Worm (Caenorhabditis elegans) whole organism, young adult: ENCODE data around the gene F45E12.5.

Experiments
- B0019.2 ChIP-seq: fragments of 200-800 bp; sonication (Bioruptor generic); conservative IDR thresholded peaks from 2 replicates; pipeline ENCODE4 v1.3.6; 2022; ENCODE audit warnings: missing genetic modification reagents, missing genetic modification characterization, missing compliant biosample characterization
- C17E4.6 ChIP-seq: fragments of 200-800 bp; sonication (Bioruptor generic); IDR thresholded peaks from 2 replicates; pipeline ENCODE4 v1.3.6; 2022; ENCODE audit warnings: missing genetic modification reagents, missing genetic modification characterization, missing compliant biosample characterization
- F52B5.7 ChIP-seq: sonication (generic microtip); optimal IDR thresholded peaks from 2 replicates; lab custom pipeline; 2016; ENCODE audit warnings: mild to moderate bottlenecking, missing genetic modification characterization, missing compliant biosample characterization
- F57A8.1 ChIP-seq: fragments of 200-800 bp; sonication (Bioruptor generic); optimal IDR thresholded peaks from 2 replicates; lab custom pipeline; 2018; ENCODE audit warnings: mild to moderate bottlenecking, missing genetic modification characterization, moderate library complexity, missing compliant biosample characterization
- T26A5.8 ChIP-seq: sonication (generic microtip); optimal IDR thresholded peaks from 2 replicates; lab custom pipeline; 2016; ENCODE audit warnings: missing genetic modification characterization, missing compliant biosample characterization
- Y56A3A.18 ChIP-seq: fragments of 200-800 bp; sonication (Bioruptor generic); IDR thresholded peaks from 2 replicates; pipeline ENCODE4 v1.3.6; 2022; ENCODE audit warnings: missing genetic modification reagents, missing genetic modification characterization, missing compliant biosample characterization
- Y67H2A.10 ChIP-seq: fragments of 200-800 bp; sonication (Bioruptor generic); conservative IDR thresholded peaks from 2 replicates; pipeline ENCODE4 v1.3.6; 2022; ENCODE audit warnings: missing genetic modification reagents, missing genetic modification characterization, missing compliant biosample characterization
- ZK185.1 ChIP-seq: sonication (generic microtip); optimal IDR thresholded peaks from 2 replicates; lab custom pipeline; 2016; ENCODE audit warnings: mild to moderate bottlenecking, missing genetic modification characterization, missing compliant biosample characterization; ENCODE audit not compliant: poor library complexity, severe bottlenecking
- aptf-3 ChIP-seq: fragments of 200-800 bp; sonication (Bioruptor generic); IDR thresholded peaks from 2 replicates; pipeline ENCODE4 v1.3.6; 2022; ENCODE audit warnings: missing genetic modification characterization, missing compliant biosample characterization
- cebp-1 ChIP-seq, 2 experiments: fragments of 200-800 bp in 1 of 2; sonication (Bioruptor generic) in 1 of 2; sonication (generic microtip) in 1 of 2; IDR thresholded peaks in 1 of 2; optimal IDR thresholded peaks in 1 of 2; 2 replicates each; pipeline versions ENCODE4 v1.3.6 to Lab custom; 2017 to 2022; ENCODE audit warnings: missing compliant biosample characterization in 2 of 2, missing genetic modification characterization in 2 of 2, mild to moderate bottlenecking in 1 of 2, missing genetic modification reagents in 1 of 2, moderate library complexity in 1 of 2
- cebp-2 ChIP-seq: fragments of 200-800 bp; sonication (Bioruptor generic); IDR thresholded peaks from 2 replicates; pipeline ENCODE4 v1.3.6; 2022; ENCODE audit warnings: missing genetic modification characterization, missing compliant biosample characterization
- efl-1 ChIP-seq: fragments of 150-350 bp; optimal IDR thresholded peaks from 2 replicates; lab custom pipeline; 2014; ENCODE audit warnings: missing biosample characterization, missing genetic modification reagents, missing genetic modification characterization
- egl-44 ChIP-seq: fragments of 200-800 bp; sonication (Bioruptor generic); IDR thresholded peaks from 2 replicates; pipeline ENCODE4 v1.3.6; 2022; ENCODE audit warnings: missing genetic modification reagents, missing genetic modification characterization, missing compliant biosample characterization
- fkh-3 ChIP-seq: sonication (generic microtip); optimal IDR thresholded peaks from 2 replicates; lab custom pipeline; 2016; ENCODE audit warnings: mild to moderate bottlenecking, missing genetic modification characterization, missing compliant biosample characterization
- hmg-20 ChIP-seq: fragments of 200-800 bp; sonication (Bioruptor generic); IDR thresholded peaks from 2 replicates; pipeline ENCODE4 v1.3.6; 2022; ENCODE audit warnings: missing genetic modification reagents, missing genetic modification characterization, missing compliant biosample characterization
- hsf-1 ChIP-seq: fragments of 200-800 bp; sonication (Bioruptor generic); IDR thresholded peaks from 2 replicates; pipeline ENCODE4 v1.3.6; 2022; ENCODE audit warnings: missing genetic modification reagents, missing genetic modification characterization, missing compliant biosample characterization
- let-526 ChIP-seq: fragments of 200-800 bp; sonication (Bioruptor generic); IDR thresholded peaks from 2 replicates; pipeline ENCODE4 v1.3.6; 2022; ENCODE audit warnings: missing genetic modification reagents, missing genetic modification characterization, missing compliant biosample characterization
- lin-40 ChIP-seq: sonication (generic microtip); optimal IDR thresholded peaks from 2 replicates; lab custom pipeline; 2016; ENCODE audit warnings: missing genetic modification characterization, mild to moderate bottlenecking, missing compliant biosample characterization, missing genotype, missing genetic modification reagents
- lin-54 ChIP-seq: fragments of 200-800 bp; sonication (Bioruptor generic); optimal IDR thresholded peaks from 2 replicates; lab custom pipeline; 2018; ENCODE audit warnings: mild to moderate bottlenecking, missing genetic modification characterization, missing compliant biosample characterization
- lsy-27 ChIP-seq: sonication (generic microtip); optimal IDR thresholded peaks from 2 replicates; lab custom pipeline; 2017; ENCODE audit warnings: missing genetic modification characterization, mild to moderate bottlenecking, missing compliant biosample characterization, antibody characterized with exemption, missing genotype, borderline replicate concordance; ENCODE audit not compliant: insufficient read depth
- madf-3 ChIP-seq: fragments of 200-800 bp; sonication (Bioruptor generic); IDR thresholded peaks from 2 replicates; pipeline ENCODE4 v1.3.6; 2022; ENCODE audit warnings: missing genetic modification reagents, missing genetic modification characterization, missing compliant biosample characterization
- madf-6 ChIP-seq: fragments of 200-800 bp; sonication (Bioruptor generic); IDR thresholded peaks from 2 replicates; pipeline ENCODE4 v1.3.6; 2022; ENCODE audit warnings: missing genetic modification reagents, missing genetic modification characterization, missing compliant biosample characterization
- madf-8 ChIP-seq: fragments of 200-800 bp; sonication (Bioruptor generic); conservative IDR thresholded peaks from 2 replicates; pipeline ENCODE4 v1.3.6; 2022; ENCODE audit warnings: missing genetic modification reagents, missing genetic modification characterization, missing compliant biosample characterization
- mcd-1 ChIP-seq: fragments of 200-800 bp; sonication (Bioruptor generic); IDR thresholded peaks from 2 replicates; pipeline ENCODE4 v1.3.6; 2022; ENCODE audit warnings: missing genetic modification reagents, missing genetic modification characterization, missing compliant biosample characterization
- nhr-179 ChIP-seq: sonication (generic microtip); optimal IDR thresholded peaks from 2 replicates; lab custom pipeline; 2016; ENCODE audit warnings: mild to moderate bottlenecking, missing genetic modification characterization, missing compliant biosample characterization
- nhr-80 ChIP-seq: sonication (generic microtip); optimal IDR thresholded peaks from 2 replicates; lab custom pipeline; 2016; ENCODE audit warnings: missing genetic modification characterization, missing compliant biosample characterization
- rpc-1 ChIP-seq, 2 experiments: fragments of 150-350 bp in 1 of 2; sonication (generic microtip) in 1 of 2; optimal IDR thresholded peaks; 2 replicates each; lab custom pipeline; 2014 to 2018; ENCODE audit warnings: missing biosample characterization in 1 of 2, missing genetic modification characterization in 1 of 2, missing genetic modification reagents in 1 of 2, missing genotype in 1 of 2
- somi-1 ChIP-seq: fragments of 200-800 bp; sonication (Bioruptor generic); optimal IDR thresholded peaks from 2 replicates; lab custom pipeline; 2018; ENCODE audit warnings: mild to moderate bottlenecking, missing genetic modification characterization, missing compliant biosample characterization
- tbp1 ChIP-seq: fragments of 200-800 bp; sonication (Bioruptor generic); optimal IDR thresholded peaks from 2 replicates; lab custom pipeline; 2018; ENCODE audit warnings: mild to moderate bottlenecking, missing genetic modification characterization, missing compliant biosample characterization
- unc-130 ChIP-seq: sonication (generic microtip); optimal IDR thresholded peaks from 2 replicates; lab custom pipeline; 2016; ENCODE audit warnings: missing genetic modification reagents, missing genetic modification characterization, missing compliant biosample characterization
- unc-62 ChIP-seq: fragments of 150-350 bp; optimal IDR thresholded peaks from 2 replicates; lab custom pipeline; 2014; ENCODE audit warnings: missing biosample characterization, missing genetic modification reagents, missing genetic modification characterization
- xnd-1 ChIP-seq: sonication (generic microtip); optimal IDR thresholded peaks from 2 replicates; lab custom pipeline; 2016; ENCODE audit warnings: missing genotype, missing genetic modification reagents, missing genetic modification characterization, missing compliant biosample characterization
- ztf-25 ChIP-seq: fragments of 200-800 bp; sonication (Bioruptor generic); IDR thresholded peaks from 2 replicates; pipeline ENCODE4 v1.3.6; 2022; ENCODE audit warnings: missing genetic modification reagents, missing genetic modification characterization, missing compliant biosample characterization
- ztf-28 ChIP-seq: fragments of 200-800 bp; sonication (Bioruptor generic); IDR thresholded peaks from 2 replicates; pipeline ENCODE4 v1.3.6; 2022; ENCODE audit warnings: missing genetic modification reagents, missing genetic modification characterization, missing compliant biosample characterization

F45E12.5 gene

DNA sequence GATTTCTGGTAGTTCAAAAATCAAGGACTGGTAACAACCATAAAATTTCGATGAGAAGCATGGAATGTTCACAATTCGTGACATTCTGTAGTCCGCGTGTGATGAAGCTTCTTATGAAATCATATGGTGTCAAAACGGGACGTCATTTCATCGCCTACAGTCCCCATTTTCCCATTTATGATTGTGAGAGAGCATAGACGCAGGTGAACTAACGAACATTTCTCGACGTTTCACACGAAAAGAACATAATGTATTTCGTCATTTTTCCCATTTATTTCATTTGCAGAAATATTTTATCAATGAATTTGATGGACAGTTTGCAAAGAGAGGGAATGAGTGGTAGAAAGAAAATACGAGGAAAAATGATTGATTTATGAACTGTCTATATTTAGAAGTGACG lies 22.8 kb downstream of the F45E12.5 start (continued):
- no peak for TF ChIP-seq F52B5.7 (tag; lab: Kevin White, UChicago)
- TF ChIP-seq fkh-3 (tag; lab: Kevin White, UChicago), result no peak
- TF ChIP-seq hmg-20 (GFP tag; lab: Robert Waterston, UW), result no peak
- TF ChIP-seq, all 124 proteins: peak for 6

DNA sequence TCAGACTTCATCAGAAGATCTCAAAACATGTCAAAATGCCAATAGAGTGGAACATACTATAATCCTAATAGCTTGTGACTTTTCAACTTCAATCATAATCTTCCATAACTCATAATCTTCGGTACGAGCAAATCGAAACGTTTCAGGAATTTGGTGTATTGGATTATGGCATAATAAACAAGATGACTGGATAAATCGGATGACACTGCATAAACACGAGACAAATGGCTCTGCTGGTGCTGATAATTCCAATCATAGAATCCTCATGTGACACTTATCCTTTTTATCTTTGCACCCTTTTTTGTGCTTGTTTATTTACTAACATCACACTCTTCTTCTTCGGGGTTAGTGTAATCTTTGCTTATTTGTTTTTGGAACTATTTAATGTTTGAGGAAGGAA lies 26.9 kb downstream of the F45E12.5 start:
- TF ChIP-seq tbp1 (GFP tag; lab: Kevin White, UChicago) (no peak), ztf-28 (no peak), mcd-1 (no peak), madf-3 (GFP tag; lab: Robert Waterston, UW) (no peak), B0019.2 (GFP tag; lab: Robert Waterston, UW) (no peak), lin-54 (GFP tag; lab: Kevin White, UChicago) (no peak), nhr-179 (no peak), egl-44 (GFP tag; lab: Robert Waterston, UW) (no peak), somi-1 (no peak), madf-6 (no peak), T26A5.8 (tag; lab: Kevin White, UChicago) (no peak)

DNA sequence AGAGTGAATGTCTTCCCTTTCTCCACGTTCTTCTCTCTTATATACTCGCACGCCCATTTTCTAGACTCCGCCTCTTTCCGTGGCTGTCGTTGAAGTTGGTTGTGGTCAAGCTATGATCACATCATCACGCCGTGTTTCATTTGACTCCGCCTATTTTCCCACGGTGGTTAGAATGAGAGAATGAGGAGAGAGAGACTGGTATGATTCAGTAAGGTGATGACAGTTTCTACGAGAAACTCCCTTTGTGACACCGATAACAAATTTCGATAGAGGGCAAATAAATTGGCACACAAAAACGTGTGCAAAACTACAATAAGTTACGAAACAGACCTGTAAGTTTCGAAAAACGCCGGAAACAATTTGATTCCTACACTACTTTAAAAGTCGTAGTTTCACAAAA lies 29.3 kb downstream of the F45E12.5 start:
- no peak for TF ChIP-seq cebp-1 (GFP tag; IDR thresholded peaks at IDR 0.05; lab: Robert Waterston, UW)
- peak; percentile 38 for TF ChIP-seq cebp-1 (tag; optimal IDR thresholded peaks at IDR 0.05; lab: Kevin White, UChicago)
- TF ChIP-seq ZK185.1 (tag; lab: Kevin White, UChicago), result no peak
- TF ChIP-seq efl-1, result no peak
- no peak for TF ChIP-seq unc-130
- TF ChIP-seq unc-62 (GFP tag; lab: Kevin White, UChicago), result peak; percentile 36
- no peak for TF ChIP-seq madf-8 (GFP tag; lab: Robert Waterston, UW)
- TF ChIP-seq nhr-80 (tag; lab: Kevin White, UChicago), result peak; percentile 84
- TF ChIP-seq Y56A3A.18 (GFP tag; lab: Robert Waterston, UW), result no peak

DNA sequence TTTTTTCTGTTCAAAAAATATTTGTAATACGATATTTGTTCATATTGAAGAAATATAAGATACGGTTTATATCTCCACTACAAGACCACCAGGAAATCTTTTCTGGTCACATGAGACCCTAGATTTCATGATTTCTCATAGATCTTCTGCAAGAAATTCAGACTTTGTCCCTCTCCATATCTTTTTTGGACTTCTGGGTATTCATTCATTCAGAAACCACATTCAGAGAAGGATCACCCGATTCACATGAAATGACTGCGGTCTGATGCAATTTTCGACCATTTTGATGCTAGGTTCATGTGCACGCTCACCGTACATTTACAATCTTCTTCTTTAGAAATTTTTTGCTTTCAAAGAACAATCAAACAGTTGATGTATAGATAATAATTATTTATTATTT lies 30.1 kb downstream of the F45E12.5 start:
- TF ChIP-seq Y67H2A.10 (GFP tag; lab: Robert Waterston, UW), result no peak
- no peak for TF ChIP-seq xnd-1
- TF ChIP-seq C17E4.6, result no peak
- TF ChIP-seq lsy-27 (tag; lab: Kevin White, UChicago), result no peak
- TF ChIP-seq cebp-2 (GFP tag; lab: Robert Waterston, UW), result no peak
- no peak for TF ChIP-seq hmg-20 (GFP tag; lab: Robert Waterston, UW)
- TF ChIP-seq aptf-3 (GFP tag; lab: Robert Waterston, UW), result no peak
- TF ChIP-seq unc-62 (GFP tag; lab: Kevin White, UChicago), result no peak
- no peak for TF ChIP-seq efl-1
- no peak for TF ChIP-seq rpc-1 (optimal IDR thresholded peaks at IDR 0.05; lab: Kevin White, UChicago)
- no peak for TF ChIP-seq rpc-1 (tag; optimal IDR thresholded peaks at IDR 0.05; lab: Kevin White, UChicago)
- TF ChIP-seq let-526 (GFP tag; lab: Robert Waterston, UW), result no peak
- TF ChIP-seq F57A8.1 (GFP tag; lab: Kevin White, UChicago), result no peak
- TF ChIP-seq tbp1 (GFP tag; lab: Kevin White, UChicago), result no peak
- no peak for TF ChIP-seq ztf-25 (GFP tag; lab: Robert Waterston, UW)
- TF ChIP-seq lin-40 (tag; lab: Kevin White, UChicago), result no peak
- no peak for TF ChIP-seq hsf-1 (GFP tag; lab: Robert Waterston, UW)
- TF ChIP-seq, all 124 proteins: peak for 0
